Fruit fly (Drosophila melanogaster) whole organism, adult: ENCODE results near the gene Ent2.

Experiments used
- CG12768 ChIP-seq: fragments of 200-800 bp; sonication (Bioruptor generic); optimal IDR thresholded peaks from 2 replicates; lab custom pipeline; 2017; ENCODE audit warnings: missing biosample characterization, missing genetic modification characterization, mild to moderate bottlenecking, moderate library complexity, missing genetic modification reagents
- CG5204 ChIP-seq: fragments of 200-800 bp; sonication (Bioruptor generic); optimal IDR thresholded peaks from 2 replicates; lab custom pipeline; 2016; ENCODE audit warnings: missing biosample characterization, missing genetic modification characterization
- Mnt ChIP-seq: fragments of 200-800 bp; sonication (Bioruptor generic); optimal IDR thresholded peaks from 2 replicates; lab custom pipeline; 2016; ENCODE audit warnings: missing biosample characterization, mild to moderate bottlenecking, missing genetic modification characterization
- bab1 ChIP-seq: fragments of 200-800 bp; sonication (Bioruptor generic); optimal IDR thresholded peaks from 3 replicates; lab custom pipeline; 2019; ENCODE audit warnings: missing biosample characterization, mild to moderate bottlenecking, missing genetic modification characterization, moderate library complexity
- cic ChIP-seq: fragments of 200-800 bp; sonication (Bioruptor generic); optimal IDR thresholded peaks from 2 replicates; lab custom pipeline; 2017; ENCODE audit warnings: missing biosample characterization, mild to moderate bottlenecking, missing genetic modification characterization, moderate library complexity
- cnc ChIP-seq, 2 experiments: fragments of >200 bp; optimal IDR thresholded peaks; 2 replicates each; lab custom pipeline; 2017
- kay ChIP-seq: fragments of 200-800 bp; sonication (Bioruptor generic); peaks from one replicate; lab custom pipeline; 2016; ENCODE audit warnings: missing biosample characterization, missing genetic modification characterization, borderline replicate concordance
- toe ChIP-seq: fragments of 200-800 bp; sonication (Bioruptor generic); optimal IDR thresholded peaks from 2 replicates; lab custom pipeline; 2016; ENCODE audit warnings: missing biosample characterization, missing genetic modification characterization

DNA sequence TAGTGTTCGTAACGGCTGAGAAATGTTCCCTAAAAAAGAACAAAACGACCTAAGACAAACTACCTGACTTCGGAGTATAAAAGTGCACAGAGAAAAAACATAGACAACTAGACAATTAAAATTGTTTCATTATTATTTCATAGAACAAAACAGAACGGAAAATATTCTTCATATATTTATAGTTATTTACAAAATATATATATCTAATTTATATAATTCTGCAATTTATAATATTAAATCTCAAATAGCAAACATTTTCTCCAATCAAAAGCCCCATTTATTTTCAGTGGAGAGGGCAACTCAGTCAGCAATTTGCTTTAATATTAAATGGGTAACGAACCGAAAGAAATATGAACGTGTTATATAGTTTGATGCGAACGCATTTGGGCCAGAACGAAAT, 32.9 kb downstream of the Ent2 start:
- TF ChIP-seq CG12768 (GFP tag; lab: Kevin White, UChicago) (no peak), cic (no peak), cnc (optimal IDR thresholded peaks at IDR 0.05; lab: Kevin White, UChicago) (no peak), bab1 (GFP tag; lab: Kevin White, UChicago) (no peak), kay (no peak), Mnt (GFP tag; lab: Kevin White, UChicago) (no peak), toe (GFP tag; lab: Kevin White, UChicago) (no peak), CG5204 (GFP tag; lab: Kevin White, UChicago) (no peak)
